Fruit fly (Drosophila melanogaster): ENCODE results near the gene CG9147.

Gene CG9147

DNA sequence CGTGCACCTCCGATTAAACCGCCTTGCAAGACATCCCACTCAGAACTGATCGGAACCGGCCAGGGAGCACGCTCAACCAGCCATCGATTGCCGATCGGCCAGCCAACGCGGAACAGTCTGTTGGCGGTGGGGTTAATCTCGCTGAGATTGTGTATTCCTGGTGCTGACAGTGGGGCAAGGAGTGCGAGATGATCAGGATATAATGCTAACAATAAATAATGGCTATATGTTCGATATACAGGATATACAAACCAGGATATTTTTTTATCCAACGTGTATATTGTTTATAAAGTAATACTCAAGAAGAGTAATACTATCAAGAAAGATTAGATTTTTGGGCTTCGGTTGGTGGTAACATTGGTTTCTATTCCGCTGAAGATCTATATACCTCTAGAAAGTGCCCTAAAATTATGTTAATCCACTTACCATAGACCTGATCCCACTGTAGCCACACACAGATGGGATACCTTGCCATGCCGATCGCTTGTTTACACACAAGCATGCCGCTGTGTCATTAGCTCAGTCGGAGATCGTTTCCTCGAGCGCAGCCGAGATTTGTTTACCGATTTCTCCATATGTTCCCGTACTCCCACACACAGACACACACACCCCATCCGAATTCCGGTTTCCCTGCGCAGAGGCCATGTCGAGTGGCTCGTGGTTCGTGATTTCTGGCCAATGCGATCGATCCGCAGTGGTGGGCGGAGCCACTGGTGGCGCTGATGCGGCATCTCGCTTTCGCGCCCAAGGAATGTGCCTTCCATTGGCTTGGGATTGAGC lies 46.3 kb upstream of the CG9147 start, which contains the start of gene H2.0 (continued):
- TF ChIP-seq CG10321 (GFP tag; IDR thresholded peaks at IDR 0.05) (peak; percentile 56; the same call in 1 of the 2 replicates), CG17385 (GFP tag; optimal IDR thresholded peaks at IDR 0.05) (peak; percentile 8), zf30C (GFP tag; optimal IDR thresholded peaks at IDR 0.05) (no peak), CG8089 (GFP tag; optimal IDR thresholded peaks at IDR 0.05) (no peak), CG12744 (GFP tag; optimal IDR thresholded peaks at IDR 0.05) (no peak), CG10431 (GFP tag; optimal IDR thresholded peaks at IDR 0.05) (no peak), ind (GFP tag; optimal IDR thresholded peaks at IDR 0.05) (no peak), vnd (GFP tag; IDR thresholded peaks at IDR 0.05; ENCODE audit: partially characterized antibody) (no peak), CG9932 (GFP tag; IDR thresholded peaks at IDR 0.05) (no peak), Abd-B (GFP tag; optimal IDR thresholded peaks at IDR 0.05) (no peak), CG15601 (tag; optimal IDR thresholded peaks at IDR 0.05) (peak; percentile 36), CG14441 (GFP tag; IDR thresholded peaks at IDR 0.05) (no peak), trh (GFP tag; optimal IDR thresholded peaks at IDR 0.05) (no peak), salm (tag; optimal IDR thresholded peaks at IDR 0.05) (no peak), bbx (GFP tag; IDR thresholded peaks at IDR 0.05; ENCODE audit: partially characterized antibody) (no peak), Dbx (GFP tag; IDR thresholded peaks at IDR 0.05) (no peak), crc (GFP tag; optimal IDR thresholded peaks at IDR 0.05) (no peak), dpn (GFP tag; optimal IDR thresholded peaks at IDR 0.05) (peak in 1 of 2 experiments; percentile 23), MTF-1 (GFP tag; optimal IDR thresholded peaks at IDR 0.05; ENCODE audit: borderline replicate concordance) (no peak), CG10543 (GFP tag; optimal IDR thresholded peaks at IDR 0.05) (peak; percentile 26), ems (GFP tag; optimal IDR thresholded peaks at IDR 0.05) (no peak), exex (tag; optimal IDR thresholded peaks at IDR 0.05) (no peak), sens-2 (GFP tag; IDR thresholded peaks at IDR 0.05) (no peak), chn (GFP tag; optimal IDR thresholded peaks at IDR 0.05) (peak; percentile 30), crol (GFP tag; IDR thresholded peaks at IDR 0.05) (no peak), Sox100B (GFP tag; optimal IDR thresholded peaks at IDR 0.05) (no peak), D19A (tag; optimal IDR thresholded peaks at IDR 0.05) (peak; percentile 35), emc (GFP tag; optimal IDR thresholded peaks at IDR 0.05) (no peak), Antp (GFP tag; optimal IDR thresholded peaks at IDR 0.05) (no peak), Rfx (GFP tag; IDR thresholded peaks at IDR 0.05) (0 out of 2 replicates have a peak, but pooled peaks have one; percentile 11), Deaf1 (tag; optimal IDR thresholded peaks at IDR 0.05) (peak; percentile 79), Neu2 (GFP tag; optimal IDR thresholded peaks at IDR 0.05; ENCODE audit: borderline replicate concordance) (no peak), BtbVII (GFP tag; optimal IDR thresholded peaks at IDR 0.05) (no peak), Dref (GFP tag; IDR thresholded peaks at IDR 0.05) (no peak), CG10274 (GFP tag; optimal IDR thresholded peaks at IDR 0.05) (no peak), CG18599 (GFP tag; optimal IDR thresholded peaks at IDR 0.05) (no peak), CG13296 (GFP tag; optimal IDR thresholded peaks at IDR 0.05) (no peak), CG14710 (tag; optimal IDR thresholded peaks at IDR 0.05) (peak; percentile 46), CG17361 (GFP tag; IDR thresholded peaks at IDR 0.05) (peak; percentile 58; the same call in 2 of the 3 replicates), grn (GFP tag; optimal IDR thresholded peaks at IDR 0.05) (peak; percentile 24), tin (GFP tag; optimal IDR thresholded peaks at IDR 0.05) (peak; percentile 10), Vsx1 (GFP tag; optimal IDR thresholded peaks at IDR 0.05) (peak; percentile 50), btn (GFP tag; optimal IDR thresholded peaks at IDR 0.05) (no peak), corto (GFP tag; optimal IDR thresholded peaks at IDR 0.05) (no peak), Ravus (GFP tag; IDR thresholded peaks at IDR 0.05) (no peak), nerfin-2 (GFP tag; IDR thresholded peaks at IDR 0.05; ENCODE audit: partially characterized antibody) (no peak), CG11696 (GFP tag; IDR thresholded peaks at IDR 0.05) (no peak), CG2875 (GFP tag; optimal IDR thresholded peaks at IDR 0.05) (peak; percentile 20), CG13287 (GFP tag; IDR thresholded peaks at IDR 0.05; ENCODE audit: partially characterized antibody) (0 out of 2 replicates have a peak, but pooled peaks have one; percentile 8)

Measured in whole organism, embryonic.